Worm (Caenorhabditis elegans): ENCODE results near the gene ZK218.3.

Gene ZK218.3

DNA sequence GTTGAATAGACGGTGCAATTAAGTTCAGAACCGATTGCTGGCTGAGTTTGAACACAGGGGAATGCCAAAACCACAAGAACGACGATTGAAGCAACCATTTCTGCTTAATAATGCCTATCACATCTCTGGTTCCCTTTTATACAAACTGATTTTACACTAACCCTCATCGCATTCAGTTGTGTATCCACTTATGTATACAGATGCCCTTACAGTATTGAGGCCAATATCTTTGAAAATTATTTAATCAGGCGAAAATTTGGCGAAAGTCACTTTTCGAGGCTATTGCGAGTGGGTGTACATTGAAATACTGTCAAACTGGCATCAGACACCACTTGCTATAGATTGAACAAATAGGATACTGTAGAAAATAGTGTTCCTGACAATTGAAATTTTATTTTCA, at the start of gene ZK218.3, which contains the start of gene ZK218.4:
ZK218.3 (minus strand) TSS at position 101 of the 400 bp plus-strand sequence.
ZK218.4 (plus strand) TSS at position 186 of the 400 bp plus-strand sequence.
- no peak for TF ChIP-seq nhr-77 (tag; optimal IDR thresholded peaks at IDR 0.05)
- TF ChIP-seq elt-3 (tag; optimal IDR thresholded peaks at IDR 0.05), result no peak
- TF ChIP-seq nhr-23 (tag; optimal IDR thresholded peaks at IDR 0.05), result no peak
- no peak for TF ChIP-seq R02D3.7 (tag; optimal IDR thresholded peaks at IDR 0.05)
- no peak for TF ChIP-seq elt-1 (tag; optimal IDR thresholded peaks at IDR 0.05)
- no peak for TF ChIP-seq elt-2 (tag; optimal IDR thresholded peaks at IDR 0.05)
- no peak for TF ChIP-seq sea-2 (GFP tag; optimal IDR thresholded peaks at IDR 0.05)
- no peak for TF ChIP-seq eor-1 (tag; optimal IDR thresholded peaks at IDR 0.05)
- TF ChIP-seq unc-62 (GFP tag; optimal IDR thresholded peaks at IDR 0.05), result no peak
- TF ChIP-seq unc-39 (tag; optimal IDR thresholded peaks at IDR 0.05), result no peak
- TF ChIP-seq nhr-11 (tag; optimal IDR thresholded peaks at IDR 0.05), result no peak
- TF ChIP-seq snpc-4 (tag; optimal IDR thresholded peaks at IDR 0.05), result no peak
- no peak for TF ChIP-seq ceh-16 (tag; optimal IDR thresholded peaks at IDR 0.05)
- no peak for TF ChIP-seq ceh-28 (tag; optimal IDR thresholded peaks at IDR 0.05)
- no peak for TF ChIP-seq pqm-1 (tag; optimal IDR thresholded peaks at IDR 0.05)

DNA sequence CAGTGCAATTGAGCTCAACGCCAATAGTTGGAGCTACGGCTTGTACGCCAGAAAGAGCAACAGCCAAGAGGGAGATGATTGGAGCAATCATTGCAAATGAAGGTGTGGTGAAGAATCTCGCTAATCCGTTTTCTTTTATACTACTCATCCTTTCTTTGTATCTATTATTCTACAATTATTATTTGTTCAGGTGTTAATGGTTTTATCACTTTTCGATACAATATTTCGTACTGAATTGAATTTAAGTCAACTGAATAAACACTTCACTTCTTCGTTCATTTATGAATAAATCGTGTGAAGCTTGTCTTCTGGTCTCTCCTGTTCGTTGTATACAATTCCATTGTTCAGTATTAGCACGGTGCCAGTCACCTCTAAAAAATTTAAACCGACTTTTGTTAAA, 9.7 kb upstream of the ZK218.3 start, which contains the start of gene ZK218.11:
ZK218.11 (minus strand) TSS at position 101 of the 400 bp plus-strand sequence.
- no peak for TF ChIP-seq mdl-1 (tag; optimal IDR thresholded peaks at IDR 0.05)
- TF ChIP-seq ZK546.5 (tag; optimal IDR thresholded peaks at IDR 0.05), result no peak
- TF ChIP-seq tbx-2 (tag; optimal IDR thresholded peaks at IDR 0.05), result no peak
- no peak for TF ChIP-seq lin-15B (tag; optimal IDR thresholded peaks at IDR 0.05)
- TF ChIP-seq nhr-11 (tag; optimal IDR thresholded peaks at IDR 0.05), result no peak
- no peak for TF ChIP-seq elt-1 (tag; optimal IDR thresholded peaks at IDR 0.05)
- no peak for TF ChIP-seq ztf-4 (tag; optimal IDR thresholded peaks at IDR 0.05)
- no peak for TF ChIP-seq nhr-76 (tag; optimal IDR thresholded peaks at IDR 0.05)
- no peak for TF ChIP-seq fos-1 (tag; optimal IDR thresholded peaks at IDR 0.05)
- no peak for TF ChIP-seq zag-1 (tag; optimal IDR thresholded peaks at IDR 0.05)
- TF ChIP-seq nhr-77 (tag; optimal IDR thresholded peaks at IDR 0.05), result no peak
- no peak for TF ChIP-seq ztf-11 (tag; optimal IDR thresholded peaks at IDR 0.05)
- no peak for TF ChIP-seq ceh-9 (tag; optimal IDR thresholded peaks at IDR 0.05)

DNA sequence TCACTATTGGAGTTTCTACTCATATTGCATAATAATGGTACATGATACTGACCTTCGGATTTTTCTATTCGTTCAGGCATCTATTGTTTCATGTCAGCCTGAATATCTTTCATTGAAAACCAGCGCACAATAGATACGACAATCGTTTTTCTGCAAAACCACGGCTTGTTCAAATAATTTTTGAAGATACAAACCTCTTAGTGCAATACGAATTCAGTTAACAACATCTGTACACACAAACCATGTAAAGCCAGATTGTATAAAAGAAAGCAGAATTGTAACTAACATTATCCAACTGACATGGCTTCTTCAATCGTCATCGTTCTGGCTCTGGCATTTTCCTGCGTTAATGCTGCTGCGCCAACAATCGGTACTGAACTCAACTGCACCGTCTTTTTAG, 6.9 kb upstream of the ZK218.3 start, which contains the start of gene ZK218.7:
ZK218.7 (plus strand) TSS at position 301 of the 400 bp plus-strand sequence.
- no peak for TF ChIP-seq unc-39 (tag; optimal IDR thresholded peaks at IDR 0.05)
- TF ChIP-seq nhr-43 (tag; optimal IDR thresholded peaks at IDR 0.05; ENCODE audit: poor library complexity, severe bottlenecking), result no peak
- TF ChIP-seq unc-62 (GFP tag; optimal IDR thresholded peaks at IDR 0.05), result no peak
- no peak for TF ChIP-seq nhr-28 (tag; optimal IDR thresholded peaks at IDR 0.05)
- no peak for TF ChIP-seq lsy-12 (tag; optimal IDR thresholded peaks at IDR 0.05)
- no peak for TF ChIP-seq nhr-23 (tag; optimal IDR thresholded peaks at IDR 0.05)
- TF ChIP-seq nhr-237 (tag; optimal IDR thresholded peaks at IDR 0.05), result no peak
- no peak for TF ChIP-seq daf-12 (tag; optimal IDR thresholded peaks at IDR 0.05)
- TF ChIP-seq nfya-1 (tag; optimal IDR thresholded peaks at IDR 0.05; ENCODE audit: insufficient read depth), result no peak
- no peak for TF ChIP-seq ceh-16 (tag; optimal IDR thresholded peaks at IDR 0.05)
- no peak for TF ChIP-seq tbx-2 (tag; optimal IDR thresholded peaks at IDR 0.05)
- TF ChIP-seq aly-2 (tag; optimal IDR thresholded peaks at IDR 0.05), result no peak
- TF ChIP-seq nhr-11 (tag; optimal IDR thresholded peaks at IDR 0.05), result no peak
- TF ChIP-seq ztf-11 (tag; optimal IDR thresholded peaks at IDR 0.05), result no peak

DNA sequence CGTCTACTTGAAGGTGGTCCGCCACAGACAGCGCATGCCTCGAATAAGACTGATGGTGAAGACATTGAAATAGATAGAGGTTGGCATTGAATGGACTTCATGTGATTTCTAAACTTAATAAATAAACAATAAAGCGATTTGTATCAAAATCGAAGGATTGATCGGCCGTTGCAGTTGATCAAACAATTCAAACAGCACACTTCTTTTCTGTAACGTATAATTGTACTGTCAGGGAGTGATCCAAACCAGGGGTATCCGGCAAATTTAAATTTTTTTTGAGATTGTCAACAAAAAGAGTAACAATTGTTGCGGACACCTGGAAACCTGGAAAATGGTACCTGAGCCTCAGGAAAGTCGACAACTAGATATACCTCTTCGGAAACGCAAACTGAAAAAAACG, 6.0 kb upstream of the ZK218.3 start, which contains the start of gene nhr-248:
nhr-248 (minus strand) TSS at position 101 of the 400 bp plus-strand sequence.
- TF ChIP-seq daf-12 (tag; optimal IDR thresholded peaks at IDR 0.05) (no peak), pqm-1 (tag; optimal IDR thresholded peaks at IDR 0.05) (no peak), fos-1 (tag; optimal IDR thresholded peaks at IDR 0.05) (no peak), ama-1 (optimal IDR thresholded peaks at IDR 0.05) (no peak), zag-1 (tag; optimal IDR thresholded peaks at IDR 0.05) (no peak), nhr-237 (tag; optimal IDR thresholded peaks at IDR 0.05) (no peak), skn-1 (tag; optimal IDR thresholded peaks at IDR 0.05) (no peak)

DNA sequence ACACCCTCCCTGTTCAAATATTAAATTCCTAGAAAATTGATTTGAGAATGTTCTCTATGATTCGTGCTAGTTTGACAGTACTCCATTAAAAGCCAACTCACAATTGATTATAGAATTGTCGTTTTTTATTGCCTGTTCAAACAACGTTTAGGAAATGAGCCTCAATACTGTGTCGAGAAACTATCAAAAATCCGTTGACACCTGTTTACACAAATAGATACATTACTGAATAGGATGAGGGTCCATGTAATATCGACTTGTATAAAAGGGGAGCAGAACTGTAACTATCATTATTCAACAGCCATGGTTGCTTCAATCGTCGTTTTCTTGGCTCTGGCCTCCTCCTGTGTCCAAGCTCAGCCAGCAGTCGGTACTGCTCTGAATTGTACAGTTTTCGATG, 2.3 kb upstream of the ZK218.3 start, which contains the start of gene ZK218.5:
ZK218.5 (plus strand) TSS at position 301 of the 400 bp plus-strand sequence.
- TF ChIP-seq fkh-2 (tag; optimal IDR thresholded peaks at IDR 0.05), result no peak
- TF ChIP-seq egl-27 (tag; optimal IDR thresholded peaks at IDR 0.05), result no peak
